Worm (Caenorhabditis elegans) whole organism, L1 larva: Measurements from ENCODE around the gene dcn-1.
A peak's percentile ranks its signal among the peaks of the same experiment; 100 is the strongest.

Experiments
- C04F5.9 ChIP-seq: sonication (generic microtip); optimal IDR thresholded peaks from 2 replicates; lab custom pipeline; 2016; ENCODE audit warnings: missing genetic modification characterization, missing compliant biosample characterization
- C16A3.4 ChIP-seq: fragments of 150-350 bp; optimal IDR thresholded peaks from 2 replicates; lab custom pipeline; 2014; ENCODE audit warnings: missing biosample characterization, missing genetic modification characterization
- F16B12.6 ChIP-seq: fragments of 150-350 bp; optimal IDR thresholded peaks from 2 replicates; lab custom pipeline; 2014; ENCODE audit warnings: missing biosample characterization, missing genetic modification characterization
- aha-1 ChIP-seq: fragments of 150-350 bp; optimal IDR thresholded peaks from 2 replicates; lab custom pipeline; 2014; ENCODE audit warnings: missing biosample characterization, missing genetic modification characterization
- aly-2 ChIP-seq: fragments of 150-350 bp; optimal IDR thresholded peaks from 2 replicates; lab custom pipeline; 2014; ENCODE audit warnings: missing biosample characterization, missing genetic modification characterization
- ama-1 ChIP-seq: fragments of 150-350 bp; optimal IDR thresholded peaks from 2 replicates; lab custom pipeline; 2014
- blmp-1 ChIP-seq: fragments of 150-350 bp; optimal IDR thresholded peaks from 2 replicates; lab custom pipeline; 2014; ENCODE audit warnings: missing biosample characterization, missing genetic modification characterization
- ceh-63 ChIP-seq: fragments of 200-800 bp; sonication (Bioruptor generic); optimal IDR thresholded peaks from 2 replicates; lab custom pipeline; 2018; ENCODE audit warnings: mild to moderate bottlenecking, missing genetic modification characterization, missing compliant biosample characterization
- ceh-8 ChIP-seq: fragments of 200-800 bp; sonication (Bioruptor generic); optimal IDR thresholded peaks from 2 replicates; lab custom pipeline; 2018; ENCODE audit warnings: mild to moderate bottlenecking, missing genetic modification characterization, moderate library complexity, missing compliant biosample characterization
- ceh-82 ChIP-seq, 3 experiments: fragments of 150-350 bp in 1 of 3; sonication (generic microtip) in 2 of 3; optimal IDR thresholded peaks; 2 replicates each; lab custom pipeline; 2014 to 2017; ENCODE audit warnings: missing biosample characterization in 3 of 3, missing genetic modification characterization in 3 of 3
- ceh-88 ChIP-seq: fragments of 200-800 bp; sonication (Bioruptor generic); IDR thresholded peaks from 2 replicates; pipeline ENCODE4 v1.3.6; 2022; ENCODE audit warnings: missing genetic modification characterization, missing compliant biosample characterization
- ceh-90 ChIP-seq: sonication (generic microtip); optimal IDR thresholded peaks from 2 replicates; lab custom pipeline; 2016; ENCODE audit warnings: missing genetic modification characterization, missing compliant biosample characterization
- dsc-1 ChIP-seq: sonication (generic microtip); optimal IDR thresholded peaks from 2 replicates; lab custom pipeline; 2016; ENCODE audit warnings: mild to moderate bottlenecking, missing genetic modification characterization, missing compliant biosample characterization
- efl-1 ChIP-seq, 4 experiments: fragments of 150-350 bp; optimal IDR thresholded peaks in 3 of 4; peaks in 1 of 4; 1 replicate in 1 of 4; 2 replicates in 3 of 4; lab custom pipeline; 2014; ENCODE audit warnings: missing biosample characterization in 2 of 4, missing genetic modification characterization in 2 of 4, missing genetic modification reagents in 2 of 4
- efl-3 ChIP-seq: fragments of 200-800 bp; sonication (Bioruptor generic); optimal IDR thresholded peaks from 2 replicates; lab custom pipeline; 2018; ENCODE audit warnings: mild to moderate bottlenecking, missing genetic modification characterization, missing compliant biosample characterization
- egl-13 ChIP-seq: sonication (generic microtip); optimal IDR thresholded peaks from 2 replicates; lab custom pipeline; 2016; ENCODE audit warnings: missing genotype, missing genetic modification reagents, missing genetic modification characterization, missing compliant biosample characterization
- egl-27 ChIP-seq, 2 experiments: fragments of 150-350 bp in 1 of 2; sonication (generic microtip); optimal IDR thresholded peaks; 3 replicates each; lab custom pipeline; 2017 to 2018; ENCODE audit warnings: missing biosample characterization in 2 of 2, missing genetic modification characterization in 2 of 2, missing genetic modification reagents in 2 of 2
- elt-2 ChIP-seq: sonication (generic microtip); optimal IDR thresholded peaks from 2 replicates; lab custom pipeline; 2016; ENCODE audit warnings: missing genetic modification characterization, mild to moderate bottlenecking, inconsistent platforms, missing compliant biosample characterization, missing genetic modification reagents
- elt-3 ChIP-seq, 6 experiments: fragments of 150-350 bp in 1 of 6; sonication (generic microtip); optimal IDR thresholded peaks; 2 replicates each; lab custom pipeline; 2017 to 2018; ENCODE audit warnings: missing biosample characterization in 6 of 6, missing genetic modification characterization in 6 of 6, inconsistent platforms in 1 of 6
- ets-5 ChIP-seq: fragments of 200-800 bp; sonication (Bioruptor generic); IDR thresholded peaks from 2 replicates; pipeline ENCODE4 v1.3.6; 2022; ENCODE audit warnings: missing genetic modification characterization, missing compliant biosample characterization
- fkh-4 ChIP-seq: sonication (generic microtip); optimal IDR thresholded peaks from 2 replicates; lab custom pipeline; 2016; ENCODE audit warnings: missing compliant biosample characterization, missing genetic modification characterization, borderline replicate concordance
- fkh-8 ChIP-seq: sonication (generic microtip); optimal IDR thresholded peaks from 2 replicates; lab custom pipeline; 2016; ENCODE audit warnings: mild to moderate bottlenecking, missing genetic modification characterization, missing compliant biosample characterization
- fos-1 ChIP-seq: fragments of 150-350 bp; optimal IDR thresholded peaks from 2 replicates; lab custom pipeline; 2014; ENCODE audit warnings: missing biosample characterization, missing genetic modification characterization
- grh-1 ChIP-seq: fragments of 200-800 bp; sonication (Bioruptor generic); IDR thresholded peaks from 2 replicates; pipeline ENCODE4 v1.3.6; 2022; ENCODE audit warnings: missing genetic modification reagents, missing genetic modification characterization, missing compliant biosample characterization
- hlh-4 ChIP-seq: sonication (generic microtip); optimal IDR thresholded peaks from 2 replicates; lab custom pipeline; 2016; ENCODE audit warnings: mild to moderate bottlenecking, missing genetic modification characterization, missing compliant biosample characterization
- hpl-2 ChIP-seq: fragments of 150-350 bp; optimal IDR thresholded peaks from 2 replicates; lab custom pipeline; 2014; ENCODE audit warnings: missing biosample characterization, missing genetic modification reagents, missing genetic modification characterization
- isw-1 ChIP-seq: fragments of 200-800 bp; sonication (Bioruptor generic); IDR thresholded peaks from 2 replicates; pipeline ENCODE4 v1.3.6; 2022; ENCODE audit warnings: missing genetic modification characterization, missing compliant biosample characterization
- jun-1 ChIP-seq: fragments of 150-350 bp; optimal IDR thresholded peaks from 2 replicates; lab custom pipeline; 2014; ENCODE audit warnings: missing biosample characterization, missing genetic modification reagents, missing genetic modification characterization
- lin-13 ChIP-seq: fragments of 150-350 bp; optimal IDR thresholded peaks from 2 replicates; lab custom pipeline; 2014; ENCODE audit warnings: missing biosample characterization, missing genetic modification reagents, missing genetic modification characterization
- lin-15B ChIP-seq: fragments of 150-350 bp; sonication (generic microtip); optimal IDR thresholded peaks from 3 replicates; lab custom pipeline; 2014; ENCODE audit warnings: missing biosample characterization, missing genetic modification characterization
- lin-35 ChIP-seq, 2 experiments: fragments of 150-350 bp; optimal IDR thresholded peaks; 2 replicates each; lab custom pipeline; 2014; ENCODE audit warnings: missing biosample characterization in 2 of 2, missing genetic modification characterization in 2 of 2, missing genetic modification reagents in 2 of 2
- lin-39 ChIP-seq: fragments of 150-350 bp; optimal IDR thresholded peaks from 2 replicates; lab custom pipeline; 2014; ENCODE audit warnings: missing biosample characterization, missing genetic modification reagents, missing genetic modification characterization
- lir-3 ChIP-seq: sonication (generic microtip); optimal IDR thresholded peaks from 2 replicates; lab custom pipeline; 2016; ENCODE audit warnings: mild to moderate bottlenecking, missing genetic modification characterization, moderate library complexity, missing compliant biosample characterization; ENCODE audit not compliant: poor library complexity
- lsy-2 ChIP-seq, 2 experiments: fragments of 150-350 bp; optimal IDR thresholded peaks; 2 replicates each; lab custom pipeline; 2014; ENCODE audit warnings: missing biosample characterization in 2 of 2, missing genetic modification characterization in 2 of 2
- mep-1 ChIP-seq: fragments of 150-350 bp; optimal IDR thresholded peaks from 2 replicates; lab custom pipeline; 2014; ENCODE audit warnings: missing biosample characterization, missing genetic modification characterization
- nhr-20 ChIP-seq: sonication (generic microtip); optimal IDR thresholded peaks from 2 replicates; lab custom pipeline; 2016; ENCODE audit warnings: mild to moderate bottlenecking, missing genetic modification characterization, missing compliant biosample characterization
- nhr-237 ChIP-seq: fragments of 150-350 bp; optimal IDR thresholded peaks from 2 replicates; lab custom pipeline; 2014; ENCODE audit warnings: missing biosample characterization, missing genetic modification characterization
- nhr-47 ChIP-seq: sonication (generic microtip); optimal IDR thresholded peaks from 2 replicates; lab custom pipeline; 2016; ENCODE audit warnings: mild to moderate bottlenecking, missing genetic modification characterization, moderate library complexity, missing compliant biosample characterization
- nhr-71 ChIP-seq: sonication (generic microtip); optimal IDR thresholded peaks from 2 replicates; lab custom pipeline; 2016; ENCODE audit warnings: mild to moderate bottlenecking, missing genetic modification characterization, moderate library complexity, missing compliant biosample characterization
- nhr-76 ChIP-seq: sonication (generic microtip); optimal IDR thresholded peaks from 2 replicates; lab custom pipeline; 2017; ENCODE audit warnings: missing biosample characterization, missing genetic modification characterization
- nhr-77 ChIP-seq: fragments of 150-350 bp; optimal IDR thresholded peaks from 2 replicates; lab custom pipeline; 2014; ENCODE audit warnings: missing biosample characterization, missing genetic modification characterization
- nhr-84 ChIP-seq: sonication (generic microtip); optimal IDR thresholded peaks from 2 replicates; lab custom pipeline; 2017; ENCODE audit warnings: missing biosample characterization, missing genetic modification characterization
- nhr-85 ChIP-seq: sonication (generic microtip); peaks from one replicate; lab custom pipeline; 2016; ENCODE audit warnings: missing genetic modification characterization, inconsistent platforms, missing compliant biosample characterization
- nhr-90 ChIP-seq: sonication (generic microtip); optimal IDR thresholded peaks from 2 replicates; lab custom pipeline; 2016; ENCODE audit warnings: mild to moderate bottlenecking, missing genetic modification characterization, missing compliant biosample characterization; ENCODE audit not compliant: poor library complexity
- pqm-1 ChIP-seq: sonication (generic microtip); optimal IDR thresholded peaks from 3 replicates; lab custom pipeline; 2017; ENCODE audit warnings: missing biosample characterization, missing genetic modification characterization
- skn-1 ChIP-seq: fragments of 150-350 bp; optimal IDR thresholded peaks from 2 replicates; lab custom pipeline; 2014; ENCODE audit warnings: missing biosample characterization, missing genetic modification characterization
- snpc-4 ChIP-seq: fragments of 150-350 bp; optimal IDR thresholded peaks from 2 replicates; lab custom pipeline; 2014; ENCODE audit warnings: missing biosample characterization, missing genetic modification characterization
- sptf-1 ChIP-seq: fragments of 150-350 bp; optimal IDR thresholded peaks from 2 replicates; lab custom pipeline; 2014; ENCODE audit warnings: missing biosample characterization, missing genetic modification characterization
- tbx-2 ChIP-seq: sonication (generic microtip); optimal IDR thresholded peaks from 2 replicates; lab custom pipeline; 2016; ENCODE audit warnings: missing genetic modification characterization, missing compliant biosample characterization
- unc-130 ChIP-seq: fragments of 150-350 bp; optimal IDR thresholded peaks from 2 replicates; lab custom pipeline; 2017; ENCODE audit warnings: missing biosample characterization, missing genetic modification characterization, inconsistent platforms
- xbp-1 ChIP-seq: sonication (generic microtip); optimal IDR thresholded peaks from 2 replicates; lab custom pipeline; 2016; ENCODE audit warnings: missing genetic modification characterization, missing compliant biosample characterization

The dcn-1 gene

DNA sequence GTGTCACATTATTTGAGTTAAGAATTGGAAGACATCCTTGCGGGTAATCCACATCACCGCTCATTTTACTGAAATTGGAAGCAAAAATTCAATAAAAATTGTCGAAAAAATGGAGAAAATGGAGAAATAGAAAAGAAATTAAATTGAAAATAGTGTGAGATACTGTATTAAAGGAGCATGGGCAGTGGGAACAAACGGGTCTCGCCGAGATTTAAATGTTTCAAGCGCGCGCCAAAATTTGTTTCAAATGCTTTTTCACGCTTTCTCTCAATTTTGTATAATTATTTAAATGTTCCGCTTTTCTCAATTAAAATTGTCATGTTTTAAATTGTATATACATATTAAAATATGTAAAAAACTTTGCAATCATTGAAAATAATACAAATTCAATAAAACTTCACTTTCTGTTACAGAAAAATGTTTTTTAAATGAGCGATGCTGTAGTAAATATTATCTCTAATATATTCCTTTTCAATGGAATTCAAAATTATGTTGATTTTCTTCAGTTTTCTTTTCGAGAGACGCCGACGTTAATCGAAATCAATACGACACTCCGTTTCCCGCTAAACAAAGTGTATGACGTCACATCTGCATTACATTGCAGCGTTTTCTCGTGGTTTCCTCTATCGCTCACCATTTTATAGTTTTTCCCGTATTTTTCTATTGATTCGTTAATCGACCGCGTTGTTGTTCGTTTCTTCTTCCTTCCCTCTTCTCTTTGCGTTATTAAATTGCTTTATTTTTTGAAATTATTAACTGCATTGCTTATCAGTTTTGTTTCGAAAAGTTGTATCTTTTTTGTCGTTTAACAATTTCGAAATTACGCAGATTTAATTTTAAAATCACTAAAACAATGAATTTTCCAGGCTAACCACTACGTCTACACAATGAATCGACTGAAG is at the start of gene dcn-1, which contains the start of gene evl-14:
TSS of gene dcn-1 (plus strand) at position 852 of the 902 bp plus-strand sequence.
TSS of gene evl-14 (minus strand) at position 68 of the 902 bp plus-strand sequence.
- peak; percentile 52 for TF ChIP-seq F16B12.6
- peak; percentile 75 for TF ChIP-seq tbx-2
- TF ChIP-seq isw-1 (GFP tag; lab: Robert Waterston, UW), result peak; percentile 48
- TF ChIP-seq ets-5, result no peak
- peak; percentile 86 for TF ChIP-seq mep-1 (tag; lab: Kevin White, UChicago)
- peak; percentile 79 for TF ChIP-seq nhr-47 (tag; lab: Kevin White, UChicago)
- TF ChIP-seq lin-35 (GFP tag; optimal IDR thresholded peaks at IDR 0.05; lab: Kevin White, UChicago), result peak; percentile 73 to 87
- no peak for TF ChIP-seq lin-39 (tag; lab: Kevin White, UChicago)
- TF ChIP-seq blmp-1 (tag; lab: Kevin White, UChicago), result peak; percentile 64
- TF ChIP-seq ceh-63 (GFP tag; lab: Kevin White, UChicago), result no peak
- no peak for TF ChIP-seq sptf-1 (tag; lab: Kevin White, UChicago)
- peak; percentile 36 for TF ChIP-seq nhr-85
- TF ChIP-seq jun-1 (tag; lab: Kevin White, UChicago), result peak; percentile 50
- no peak for TF ChIP-seq elt-2 (tag; lab: Kevin White, UChicago)
- no peak for TF ChIP-seq ceh-90 (tag; lab: Kevin White, UChicago)
- TF ChIP-seq efl-3, result no peak
- peak; percentile 11 for TF ChIP-seq snpc-4 (tag; lab: Kevin White, UChicago)
- TF ChIP-seq nhr-77 (tag; lab: Kevin White, UChicago), result peak; percentile 39
- no peak for TF ChIP-seq ceh-8 (GFP tag; lab: Kevin White, UChicago)
- TF ChIP-seq aha-1, result no peak
- TF ChIP-seq nhr-90 (tag; lab: Kevin White, UChicago), result peak; percentile 64
- peak; percentile 65 for TF ChIP-seq lin-15B (tag; lab: Kevin White, UChicago)
- no peak for TF ChIP-seq fkh-4 (tag; lab: Kevin White, UChicago)
- TF ChIP-seq elt-3 (tag; optimal IDR thresholded peaks at IDR 0.05; lab: Kevin White, UChicago), result peak in 1 of 6 experiments; percentile 84
- no peak for TF ChIP-seq nhr-76 (tag; lab: Kevin White, UChicago)
- TF ChIP-seq aly-2 (tag; lab: Kevin White, UChicago), result peak; percentile 15
- peak; percentile 6 for TF ChIP-seq hpl-2
- TF ChIP-seq nhr-71 (tag; lab: Kevin White, UChicago), result peak; percentile 90
- peak; percentile 56 for TF ChIP-seq dsc-1 (tag; lab: Kevin White, UChicago)
- peak; percentile 68 for TF ChIP-seq lin-13 (GFP tag; lab: Kevin White, UChicago)
- no peak for TF ChIP-seq ceh-88 (GFP tag; lab: Robert Waterston, UW)
- TF ChIP-seq pqm-1 (tag; lab: Kevin White, UChicago), result no peak
- peak; percentile 61 for TF ChIP-seq lir-3 (tag; lab: Kevin White, UChicago)
- peak; percentile 86 for TF ChIP-seq nhr-20 (tag; lab: Kevin White, UChicago)
- TF ChIP-seq C16A3.4 (tag; lab: Kevin White, UChicago), result peak; percentile 84
- no peak for TF ChIP-seq C04F5.9 (tag; lab: Kevin White, UChicago)
- no peak for TF ChIP-seq nhr-237 (tag; lab: Kevin White, UChicago)
- TF ChIP-seq xbp-1 (tag; lab: Kevin White, UChicago), result peak; percentile 82
- peak; percentile 60 for TF ChIP-seq unc-130
- TF ChIP-seq ceh-82 (tag; optimal IDR thresholded peaks at IDR 0.05; lab: Kevin White, UChicago), result peak in 2 of 3 experiments; percentile 69 to 82
- TF ChIP-seq ama-1 (lab: Kevin White, UChicago), result no peak
- TF ChIP-seq nhr-84 (tag; lab: Kevin White, UChicago), result no peak
- no peak for TF ChIP-seq fos-1 (tag; lab: Kevin White, UChicago)
- no peak for TF ChIP-seq grh-1 (GFP tag; lab: Robert Waterston, UW)
- no peak for TF ChIP-seq hlh-4 (tag; lab: Kevin White, UChicago)
- peak; percentile 83 for TF ChIP-seq fkh-8 (tag; lab: Kevin White, UChicago)
- TF ChIP-seq egl-27 (tag; optimal IDR thresholded peaks at IDR 0.05; lab: Kevin White, UChicago), result no peak
- TF ChIP-seq lsy-2 (tag; optimal IDR thresholded peaks at IDR 0.05; lab: Kevin White, UChicago), result peak; percentile 81 to 90
- TF ChIP-seq skn-1 (tag; lab: Kevin White, UChicago), result peak; percentile 72
- TF ChIP-seq egl-13 (tag; lab: Kevin White, UChicago), result peak; percentile 29
- peak; percentile 80 to 81 for TF ChIP-seq efl-1 (optimal IDR thresholded peaks at IDR 0.05; lab: Kevin White, UChicago)
- peak; percentile 75 to 97 for TF ChIP-seq efl-1 (GFP tag; optimal IDR thresholded peaks at IDR 0.05 in 1 of 2; lab: Kevin White, UChicago)
